Fruit fly (Drosophila melanogaster) whole organism, embryonic: ENCODE measurements around the gene barr.

Source experiments
- Asciz ChIP-seq: fragments of 200-800 bp; sonication (Bioruptor generic); optimal IDR thresholded peaks from 2 replicates; lab custom pipeline; 2017; ENCODE audit warnings: missing biosample characterization, mild to moderate bottlenecking, missing genetic modification characterization, missing genetic modification reagents
- Awh ChIP-seq: fragments of 200-800 bp; sonication (Bioruptor generic); IDR thresholded peaks from 2 replicates; pipeline ENCODE4, ENCODE4 v1.3.6; 2022; ENCODE audit warnings: missing biosample characterization, missing genetic modification characterization
- Blimp-1 ChIP-seq: fragments of 200-800 bp; sonication (Bioruptor generic); optimal IDR thresholded peaks from 3 replicates; lab custom pipeline; 2018; ENCODE audit warnings: missing biosample characterization, missing genetic modification characterization, mild to moderate bottlenecking, moderate library complexity, missing genetic modification reagents
- BtbVII ChIP-seq: fragments of 200-800 bp; sonication (Bioruptor generic); optimal IDR thresholded peaks from 3 replicates; lab custom pipeline; 2017; ENCODE audit warnings: missing biosample characterization, mild to moderate bottlenecking, missing genetic modification characterization
- CG15011 ChIP-seq: fragments of 200-800 bp; sonication (Bioruptor generic); optimal IDR thresholded peaks from 3 replicates; lab custom pipeline; 2018; ENCODE audit warnings: missing biosample characterization, mild to moderate bottlenecking, missing genetic modification characterization
- CG15601 ChIP-seq: fragments of 200-800 bp; sonication (Bioruptor generic); optimal IDR thresholded peaks from 3 replicates; lab custom pipeline; 2019; ENCODE audit warnings: missing biosample characterization, mild to moderate bottlenecking, missing genetic modification characterization, moderate library complexity
- CG17359 ChIP-seq: fragments of 200-800 bp; sonication (Bioruptor generic); optimal IDR thresholded peaks from 3 replicates; lab custom pipeline; 2018; ENCODE audit warnings: missing biosample characterization, mild to moderate bottlenecking, missing genetic modification characterization, moderate library complexity
- CG6175 ChIP-seq: fragments of 200-800 bp; sonication (Bioruptor generic); IDR thresholded peaks from 3 replicates; pipeline ENCODE4 v1.3.6; 2022; ENCODE audit warnings: missing biosample characterization, missing genetic modification characterization
- CG8765 ChIP-seq: fragments of 200-800 bp; sonication (Bioruptor generic); IDR thresholded peaks from 2 replicates; pipeline ENCODE4 v1.3.6; 2022; ENCODE audit warnings: missing biosample characterization, missing genetic modification characterization
- Doc3 ChIP-seq: fragments of 200-800 bp; sonication (Bioruptor generic); IDR thresholded peaks from 3 replicates; pipeline ENCODE4 v1.3.6; 2022; ENCODE audit warnings: missing biosample characterization, missing genetic modification characterization; ENCODE audit not compliant: partially characterized antibody
- HmgD ChIP-seq: fragments of 200-800 bp; sonication (Bioruptor generic); optimal IDR thresholded peaks from 3 replicates; lab custom pipeline; 2016; ENCODE audit warnings: missing biosample characterization, missing genetic modification characterization
- MTF-1 ChIP-seq: fragments of 200-800 bp; sonication (Bioruptor generic); optimal IDR thresholded peaks from 2 replicates; lab custom pipeline; 2018; ENCODE audit warnings: missing biosample characterization, mild to moderate bottlenecking, missing genetic modification characterization, borderline replicate concordance
- Oaz ChIP-seq: fragments of 200-800 bp; sonication (Bioruptor generic); IDR thresholded peaks from 2 replicates; pipeline ENCODE4 v1.3.6; 2022; ENCODE audit warnings: missing biosample characterization, missing genetic modification characterization
- Pdp1 ChIP-seq, 2 experiments: fragments of 200-800 bp; sonication (Bioruptor generic); optimal IDR thresholded peaks; 3 replicates each; lab custom pipeline; 2016; ENCODE audit warnings: missing biosample characterization in 2 of 2, missing genetic modification characterization in 2 of 2, mild to moderate bottlenecking in 1 of 2, moderate library complexity in 1 of 2
- Sox102F ChIP-seq: fragments of 200-800 bp; sonication (Bioruptor generic); optimal IDR thresholded peaks from 2 replicates; lab custom pipeline; 2018; ENCODE audit warnings: missing biosample characterization, mild to moderate bottlenecking, missing genetic modification characterization, moderate library complexity
- cg ChIP-seq: fragments of 200-800 bp; sonication (Bioruptor generic); optimal IDR thresholded peaks from 3 replicates; lab custom pipeline; 2019; ENCODE audit warnings: missing biosample characterization, mild to moderate bottlenecking, missing genetic modification characterization, moderate library complexity
- dati ChIP-seq: fragments of 200-800 bp; sonication (Bioruptor generic); IDR thresholded peaks from 2 replicates; pipeline ENCODE4 v1.3.6; 2022; ENCODE audit warnings: missing biosample characterization, missing genetic modification characterization
- dmrt99B ChIP-seq: fragments of 200-800 bp; sonication (Bioruptor generic); optimal IDR thresholded peaks from 2 replicates; lab custom pipeline; 2018; ENCODE audit warnings: missing biosample characterization, mild to moderate bottlenecking, missing genetic modification characterization, moderate library complexity
- fd64A ChIP-seq: fragments of 200-800 bp; sonication (Bioruptor generic); optimal IDR thresholded peaks from 3 replicates; lab custom pipeline; 2018; ENCODE audit warnings: missing biosample characterization, mild to moderate bottlenecking, missing genetic modification characterization
- fd96Cb ChIP-seq: fragments of 200-800 bp; sonication (Bioruptor generic); optimal IDR thresholded peaks from 2 replicates; lab custom pipeline; 2018; ENCODE audit warnings: missing biosample characterization, mild to moderate bottlenecking, missing genetic modification characterization, moderate library complexity
- lab ChIP-seq: fragments of 200-800 bp; sonication (Bioruptor generic); optimal IDR thresholded peaks from 3 replicates; lab custom pipeline; 2017; ENCODE audit warnings: missing biosample characterization, missing genetic modification characterization, mild to moderate bottlenecking, moderate library complexity, missing genetic modification reagents
- lmd ChIP-seq: fragments of 200-800 bp; sonication (Bioruptor generic); IDR thresholded peaks from 2 replicates; pipeline ENCODE4 v1.3.6; 2022; ENCODE audit warnings: missing biosample characterization, missing genetic modification characterization
- sens ChIP-seq: fragments of 200-800 bp; sonication (Bioruptor generic); peaks from one replicate; lab custom pipeline; 2016; ENCODE audit warnings: missing biosample characterization, missing genetic modification characterization
- sim ChIP-seq: fragments of 200-800 bp; sonication (Bioruptor generic); IDR thresholded peaks from 2 replicates; pipeline ENCODE4 v1.3.6; 2022; ENCODE audit warnings: missing biosample characterization, missing genetic modification characterization

The barr gene

DNA sequence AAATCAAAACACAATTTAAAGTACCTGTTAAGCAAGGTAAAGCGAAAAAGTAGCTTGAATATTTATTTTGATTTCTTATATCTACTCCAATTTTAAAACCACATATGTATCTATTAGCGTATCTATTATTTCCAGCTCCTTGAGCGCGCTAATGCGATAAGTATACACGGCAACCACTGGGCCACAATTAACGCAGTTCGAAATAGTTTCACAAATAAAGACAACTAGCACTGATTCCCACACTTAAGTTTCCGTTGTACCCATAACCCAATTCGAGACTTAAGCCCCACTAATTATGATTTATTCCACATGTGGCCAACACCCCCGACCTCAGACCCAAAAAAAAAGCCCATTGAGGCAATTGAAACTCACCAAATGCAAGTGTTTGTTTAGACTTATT, 44.7 kb downstream of the barr start (continued):
- 0 out of 2 replicates have a peak, but pooled peaks have one; percentile 51 for TF ChIP-seq Awh (GFP tag; lab: Robert Waterston, UW)
- no peak for TF ChIP-seq dati (GFP tag; lab: Robert Waterston, UW)
- no peak for TF ChIP-seq HmgD
- no peak for TF ChIP-seq CG8765 (GFP tag; lab: Robert Waterston, UW)
- peak; percentile 30 for TF ChIP-seq dmrt99B
- no peak for TF ChIP-seq Doc3 (GFP tag; lab: Robert Waterston, UW)
- no peak for TF ChIP-seq CG15011 (GFP tag; lab: Kevin White, UChicago)
- no peak for TF ChIP-seq Pdp1 (GFP tag; optimal IDR thresholded peaks at IDR 0.05; lab: Kevin White, UChicago)
- peak; percentile 19 for TF ChIP-seq BtbVII
- no peak for TF ChIP-seq CG6175 (GFP tag; lab: Robert Waterston, UW)
- no peak for TF ChIP-seq Oaz (GFP tag; lab: Robert Waterston, UW)
- peak; percentile 20 for TF ChIP-seq MTF-1 (GFP tag; lab: Kevin White, UChicago)
- no peak for TF ChIP-seq fd96Cb
- TF ChIP-seq cg (GFP tag; lab: Kevin White, UChicago), result no peak
- peak; percentile 30 for TF ChIP-seq fd64A
- TF ChIP-seq Blimp-1 (GFP tag; lab: Kevin White, UChicago), result peak; percentile 7
- no peak for TF ChIP-seq Sox102F (GFP tag; lab: Kevin White, UChicago)
- peak; percentile 6 for TF ChIP-seq CG17359 (tag; lab: Kevin White, UChicago)
- TF ChIP-seq lab (GFP tag; lab: Kevin White, UChicago), result peak; percentile 40
- peak; percentile 51 for TF ChIP-seq Asciz
- TF ChIP-seq lmd (GFP tag; lab: Robert Waterston, UW), result no peak
- TF ChIP-seq sens, result peak; percentile 55
- peak; percentile 47 for TF ChIP-seq CG15601
- TF ChIP-seq sim (GFP tag; lab: Robert Waterston, UW), result no peak
